Worm (Caenorhabditis elegans) whole organism, late embryonic: ENCODE measurements around the gene T14G12.6.

ENCODE experiments used
- C08G9.2 ChIP-seq: sonication (generic microtip); optimal IDR thresholded peaks from 2 replicates; lab custom pipeline; 2016; ENCODE audit warnings: mild to moderate bottlenecking, missing genetic modification characterization, moderate library complexity, missing compliant biosample characterization
- C38D4.7 ChIP-seq: fragments of 200-800 bp; sonication (Bioruptor generic); optimal IDR thresholded peaks from 2 replicates; lab custom pipeline; 2018; ENCODE audit warnings: mild to moderate bottlenecking, missing genetic modification characterization, moderate library complexity, missing compliant biosample characterization
- F13H6.1 ChIP-seq: sonication (generic microtip); optimal IDR thresholded peaks from 2 replicates; lab custom pipeline; 2016; ENCODE audit warnings: missing genetic modification characterization, missing compliant biosample characterization
- K02D7.2 ChIP-seq: sonication (generic microtip); optimal IDR thresholded peaks from 2 replicates; lab custom pipeline; 2017; ENCODE audit warnings: mild to moderate bottlenecking, missing genetic modification characterization, missing compliant biosample characterization
- K09A11.1 ChIP-seq: sonication (generic microtip); optimal IDR thresholded peaks from 2 replicates; lab custom pipeline; 2017; ENCODE audit warnings: antibody characterized with exemption, mild to moderate bottlenecking, missing genetic modification characterization, missing compliant biosample characterization; ENCODE audit not compliant: insufficient read depth
- Y22D7AL.16 ChIP-seq: sonication (generic microtip); optimal IDR thresholded peaks from 2 replicates; lab custom pipeline; 2016; ENCODE audit warnings: missing genetic modification characterization, missing compliant biosample characterization
- ama-1 ChIP-seq: fragments of 150-350 bp; optimal IDR thresholded peaks from 2 replicates; lab custom pipeline; 2014
- ceh-14 ChIP-seq: sonication (generic microtip); optimal IDR thresholded peaks from 2 replicates; lab custom pipeline; 2016; ENCODE audit warnings: missing genotype, missing genetic modification characterization, missing compliant biosample characterization
- ceh-19 ChIP-seq: fragments of 200-800 bp; sonication (Bioruptor generic); optimal IDR thresholded peaks from 2 replicates; lab custom pipeline; 2018; ENCODE audit warnings: mild to moderate bottlenecking, missing genetic modification characterization, missing compliant biosample characterization
- ceh-2 ChIP-seq: sonication (generic microtip); optimal IDR thresholded peaks from 2 replicates; lab custom pipeline; 2016; ENCODE audit warnings: missing genotype, missing genetic modification characterization, missing compliant biosample characterization
- ceh-22 ChIP-seq: sonication (generic microtip); optimal IDR thresholded peaks from 2 replicates; lab custom pipeline; 2017; ENCODE audit warnings: missing biosample characterization, missing genetic modification characterization
- ceh-45 ChIP-seq: fragments of 200-800 bp; sonication (Bioruptor generic); IDR thresholded peaks from 2 replicates; pipeline ENCODE4 v1.3.6; 2022; ENCODE audit warnings: missing genetic modification reagents, missing genetic modification characterization, missing compliant biosample characterization
- ceh-48 ChIP-seq: sonication (generic microtip); optimal IDR thresholded peaks from 2 replicates; lab custom pipeline; 2016; ENCODE audit warnings: missing genetic modification characterization, inconsistent platforms, missing compliant biosample characterization
- che-1 ChIP-seq: sonication (generic microtip); optimal IDR thresholded peaks from 2 replicates; lab custom pipeline; 2016; ENCODE audit warnings: mild to moderate bottlenecking, missing genetic modification characterization, missing compliant biosample characterization
- dve-1 ChIP-seq: sonication (generic microtip); optimal IDR thresholded peaks from 2 replicates; lab custom pipeline; 2017; ENCODE audit warnings: antibody characterized with exemption, mild to moderate bottlenecking, missing genetic modification characterization, missing compliant biosample characterization
- ets-4 ChIP-seq: sonication (generic microtip); optimal IDR thresholded peaks from 2 replicates; lab custom pipeline; 2016; ENCODE audit warnings: missing genetic modification characterization, missing compliant biosample characterization
- eyg-1 ChIP-seq: sonication (generic microtip); optimal IDR thresholded peaks from 2 replicates; lab custom pipeline; 2016; ENCODE audit warnings: missing genotype, missing genetic modification characterization, missing compliant biosample characterization
- fax-1 ChIP-seq: sonication (generic microtip); optimal IDR thresholded peaks from 2 replicates; lab custom pipeline; 2016; ENCODE audit warnings: missing genotype, missing genetic modification characterization, missing compliant biosample characterization
- fkh-6 ChIP-seq: sonication (generic microtip); optimal IDR thresholded peaks from 2 replicates; lab custom pipeline; 2016; ENCODE audit warnings: missing genetic modification characterization, missing compliant biosample characterization
- hlh-13 ChIP-seq: fragments of 200-800 bp; sonication (Bioruptor generic); optimal IDR thresholded peaks from 2 replicates; lab custom pipeline; 2018; ENCODE audit warnings: mild to moderate bottlenecking, missing genetic modification characterization, missing compliant biosample characterization
- hlh-30 ChIP-seq: sonication (generic microtip); optimal IDR thresholded peaks from 2 replicates; lab custom pipeline; 2017; ENCODE audit warnings: antibody characterized with exemption, missing genetic modification characterization, missing compliant biosample characterization; ENCODE audit not compliant: insufficient read depth
- hlh-8 ChIP-seq: sonication (generic microtip); optimal IDR thresholded peaks from 2 replicates; lab custom pipeline; 2016; ENCODE audit warnings: missing genotype, missing genetic modification characterization, missing compliant biosample characterization
- lim-6 ChIP-seq: sonication (generic microtip); optimal IDR thresholded peaks from 2 replicates; lab custom pipeline; 2016; ENCODE audit warnings: missing genetic modification characterization, missing compliant biosample characterization
- lin-11 ChIP-seq: fragments of 200-800 bp; sonication (Bioruptor generic); optimal IDR thresholded peaks from 2 replicates; lab custom pipeline; 2018; ENCODE audit warnings: mild to moderate bottlenecking, missing genetic modification characterization, missing compliant biosample characterization
- mec-3 ChIP-seq: sonication (generic microtip); optimal IDR thresholded peaks from 2 replicates; lab custom pipeline; 2016; ENCODE audit warnings: borderline replicate concordance, missing genetic modification characterization, missing compliant biosample characterization
- nhr-11 ChIP-seq: fragments of 150-350 bp; optimal IDR thresholded peaks from 2 replicates; lab custom pipeline; 2014; ENCODE audit warnings: missing biosample characterization, missing genetic modification characterization
- nhr-232 ChIP-seq: sonication (generic microtip); optimal IDR thresholded peaks from 2 replicates; lab custom pipeline; 2016; ENCODE audit warnings: missing genetic modification characterization, missing compliant biosample characterization
- npax-4 ChIP-seq: sonication (generic microtip); optimal IDR thresholded peaks from 2 replicates; lab custom pipeline; 2016; ENCODE audit warnings: missing genetic modification characterization, missing compliant biosample characterization
- odd-2 ChIP-seq: sonication (generic microtip); optimal IDR thresholded peaks from 2 replicates; lab custom pipeline; 2017; ENCODE audit warnings: antibody characterized with exemption, mild to moderate bottlenecking, missing genetic modification characterization, missing compliant biosample characterization
- pag-3 ChIP-seq: sonication (generic microtip); optimal IDR thresholded peaks from 2 replicates; lab custom pipeline; 2016; ENCODE audit warnings: missing compliant biosample characterization, missing genetic modification characterization, borderline replicate concordance
- pax-1 ChIP-seq: fragments of 150-350 bp; optimal IDR thresholded peaks from 2 replicates; lab custom pipeline; 2014; ENCODE audit warnings: missing biosample characterization, missing genetic modification characterization
- pha-4 ChIP-seq: fragments of 150-350 bp; optimal IDR thresholded peaks from 2 replicates; lab custom pipeline; 2018; ENCODE audit warnings: missing biosample characterization, missing genetic modification reagents, missing genetic modification characterization
- pros-1 ChIP-seq: fragments of 150-350 bp; optimal IDR thresholded peaks from 2 replicates; lab custom pipeline; 2014; ENCODE audit warnings: missing biosample characterization, missing genetic modification reagents, missing genetic modification characterization
- ref-2 ChIP-seq: sonication (generic microtip); optimal IDR thresholded peaks from 2 replicates; lab custom pipeline; 2016; ENCODE audit warnings: missing genetic modification characterization, missing compliant biosample characterization
- sdc-2 ChIP-seq: sonication (generic microtip); optimal IDR thresholded peaks from 2 replicates; lab custom pipeline; 2016; ENCODE audit warnings: missing genotype, missing genetic modification characterization, missing compliant biosample characterization
- sox-4 ChIP-seq: sonication (generic microtip); optimal IDR thresholded peaks from 2 replicates; lab custom pipeline; 2017; ENCODE audit warnings: mild to moderate bottlenecking, missing genetic modification characterization, inconsistent platforms, missing compliant biosample characterization
- ttx-3 ChIP-seq: sonication (generic microtip); optimal IDR thresholded peaks from 2 replicates; lab custom pipeline; 2016; ENCODE audit warnings: missing genetic modification reagents, missing genetic modification characterization, missing compliant biosample characterization
- unc-3 ChIP-seq, 2 experiments: fragments of 200-800 bp in 1 of 2; sonication (Bioruptor generic) in 1 of 2; sonication (generic microtip) in 1 of 2; conservative IDR thresholded peaks in 1 of 2; optimal IDR thresholded peaks in 1 of 2; 2 replicates each; pipeline versions ENCODE4 v1.3.6 to Lab custom; 2016 to 2022; ENCODE audit warnings: missing compliant biosample characterization in 2 of 2, missing genetic modification characterization in 2 of 2, missing genetic modification reagents in 1 of 2
- unc-55 ChIP-seq: sonication (generic microtip); optimal IDR thresholded peaks from 2 replicates; lab custom pipeline; 2017; ENCODE audit warnings: missing biosample characterization, missing genetic modification reagents, missing genetic modification characterization
- unc-86 ChIP-seq: sonication (generic microtip); optimal IDR thresholded peaks from 2 replicates; lab custom pipeline; 2016; ENCODE audit warnings: missing genetic modification characterization, missing compliant biosample characterization
- ztf-16 ChIP-seq: sonication (generic microtip); optimal IDR thresholded peaks from 2 replicates; lab custom pipeline; 2017; ENCODE audit warnings: missing genetic modification characterization, missing compliant biosample characterization

Gene T14G12.6

ce11 chrX:3758399-3758798 lies 846 bp downstream of the T14G12.6 start, which contains the start of gene T14G12.12:
T14G12.12 (minus strand) TSS chrX:3758499.
- TF ChIP-seq lin-11 (tag; lab: Kevin White, UChicago) (no peak), odd-2 (tag; lab: Kevin White, UChicago) (no peak)

- no peak for TF ChIP-seq sox-4
- no peak for TF ChIP-seq Y22D7AL.16 (tag; lab: Kevin White, UChicago)
- TF ChIP-seq dve-1 (tag; lab: Kevin White, UChicago) = no peak
- no peak for TF ChIP-seq pag-3 (tag; lab: Kevin White, UChicago)
- TF ChIP-seq fkh-6 = no peak
- TF ChIP-seq nhr-232 (tag; lab: Kevin White, UChicago) = no peak
- no peak for TF ChIP-seq pha-4 (tag; lab: Kevin White, UChicago)
- no peak for TF ChIP-seq K09A11.1 (tag; lab: Kevin White, UChicago)
- no peak for TF ChIP-seq eyg-1 (tag; lab: Kevin White, UChicago)
- TF ChIP-seq ceh-48 (tag; lab: Kevin White, UChicago) = no peak
- TF ChIP-seq ttx-3 (tag; lab: Kevin White, UChicago) = no peak
- TF ChIP-seq ceh-14 = no peak
- TF ChIP-seq ztf-16 (tag; lab: Kevin White, UChicago) = no peak
- no peak for TF ChIP-seq C38D4.7 (GFP tag; lab: Kevin White, UChicago)
- no peak for TF ChIP-seq hlh-8 (tag; lab: Kevin White, UChicago)
- TF ChIP-seq unc-3 (GFP tag; conservative IDR thresholded peaks at IDR 0.05; lab: Robert Waterston, UW) = no peak
- no peak for TF ChIP-seq unc-3 (tag; optimal IDR thresholded peaks at IDR 0.05; lab: Kevin White, UChicago)
Measured at ce11 chrX:3756238-3756637, 3.0 kb downstream of the T14G12.6 start.

- TF ChIP-seq ama-1 (lab: Kevin White, UChicago) = no peak
- no peak for TF ChIP-seq npax-4 (tag; lab: Kevin White, UChicago)
- no peak for TF ChIP-seq ceh-2 (tag; lab: Kevin White, UChicago)
- TF ChIP-seq C08G9.2 (tag; lab: Kevin White, UChicago) = no peak
- no peak for TF ChIP-seq F13H6.1 (tag; lab: Kevin White, UChicago)
- no peak for TF ChIP-seq dve-1 (tag; lab: Kevin White, UChicago)
- no peak for TF ChIP-seq unc-86
- no peak for TF ChIP-seq pros-1 (tag; lab: Kevin White, UChicago)
- TF ChIP-seq che-1 = no peak
- TF ChIP-seq ets-4 = no peak
- no peak for TF ChIP-seq unc-3 (GFP tag; conservative IDR thresholded peaks at IDR 0.05; lab: Robert Waterston, UW)
- no peak for TF ChIP-seq unc-3 (tag; optimal IDR thresholded peaks at IDR 0.05; lab: Kevin White, UChicago)
Measured at ce11 chrX:3755753-3756152, 3.5 kb downstream of the T14G12.6 start.

- TF ChIP-seq nhr-11 (tag; lab: Kevin White, UChicago) = no peak
- no peak for TF ChIP-seq ceh-2 (tag; lab: Kevin White, UChicago)
- no peak for TF ChIP-seq ceh-14
- TF ChIP-seq C38D4.7 (GFP tag; lab: Kevin White, UChicago) = no peak
- no peak for TF ChIP-seq lim-6 (tag; lab: Kevin White, UChicago)
- TF ChIP-seq sdc-2 (tag; lab: Kevin White, UChicago) = no peak
- no peak for TF ChIP-seq ceh-45
- no peak for TF ChIP-seq hlh-13 (GFP tag; lab: Kevin White, UChicago)
- TF ChIP-seq mec-3 = no peak
- TF ChIP-seq fax-1 (tag; lab: Kevin White, UChicago) = no peak
- TF ChIP-seq lin-11 (tag; lab: Kevin White, UChicago) = no peak
- no peak for TF ChIP-seq odd-2 (tag; lab: Kevin White, UChicago)
- no peak for TF ChIP-seq ceh-19 (GFP tag; lab: Kevin White, UChicago)
- TF ChIP-seq ref-2 (tag; lab: Kevin White, UChicago) = no peak
- TF ChIP-seq unc-55 (GFP tag; lab: Kevin White, UChicago) = no peak
- no peak for TF ChIP-seq unc-3 (GFP tag; conservative IDR thresholded peaks at IDR 0.05; lab: Robert Waterston, UW)
- TF ChIP-seq unc-3 (tag; optimal IDR thresholded peaks at IDR 0.05; lab: Kevin White, UChicago) = no peak
- no peak for TF ChIP-seq K02D7.2 (tag; lab: Kevin White, UChicago)
- no peak for TF ChIP-seq hlh-30 (tag; lab: Kevin White, UChicago)
- no peak for TF ChIP-seq pax-1
- no peak for TF ChIP-seq ceh-22 (tag; lab: Kevin White, UChicago)
Measured at ce11 chrX:3752443-3752842, 6.8 kb downstream of the T14G12.6 start.
